Fruit fly (Drosophila melanogaster) whole organism, embryonic: ENCODE data around the gene CG8051.

ENCODE experiments used
- Antp ChIP-seq: fragments of 200-800 bp; sonication (Bioruptor generic); optimal IDR thresholded peaks from 3 replicates; lab custom pipeline; 2016; ENCODE audit warnings: missing biosample characterization, missing genetic modification characterization
- Awh ChIP-seq: fragments of 200-800 bp; sonication (Bioruptor generic); IDR thresholded peaks from 2 replicates; pipeline ENCODE4, ENCODE4 v1.3.6; 2022; ENCODE audit warnings: missing biosample characterization, missing genetic modification characterization
- CG1024 ChIP-seq: fragments of 200-800 bp; sonication (Bioruptor generic); IDR thresholded peaks from 2 replicates; pipeline ENCODE4 v1.3.6; 2022; ENCODE audit warnings: missing biosample characterization, missing genetic modification characterization
- CG10366 ChIP-seq: fragments of 200-800 bp; sonication (Bioruptor generic); IDR thresholded peaks from 2 replicates; pipeline ENCODE4 v1.3.6; 2022; ENCODE audit warnings: missing biosample characterization, missing genetic modification characterization
- CG10654 ChIP-seq: fragments of 200-800 bp; sonication (Bioruptor generic); optimal IDR thresholded peaks from 2 replicates; lab custom pipeline; 2016; ENCODE audit warnings: missing biosample characterization, missing genetic modification characterization
- CG10959 ChIP-seq: fragments of 200-800 bp; sonication (Bioruptor generic); IDR thresholded peaks from 2 replicates; pipeline ENCODE4 v1.3.6; 2022; ENCODE audit warnings: missing biosample characterization, missing genetic modification characterization
- CG13123 ChIP-seq: fragments of 200-800 bp; sonication (Bioruptor generic); optimal IDR thresholded peaks from 2 replicates; lab custom pipeline; 2016; ENCODE audit warnings: missing biosample characterization, missing genetic modification characterization
- CG15696 ChIP-seq: fragments of 200-800 bp; sonication (Bioruptor generic); optimal IDR thresholded peaks from 2 replicates; lab custom pipeline; 2019; ENCODE audit warnings: missing biosample characterization, mild to moderate bottlenecking, missing genetic modification characterization, moderate library complexity
- CG18764 ChIP-seq: fragments of 200-800 bp; sonication (Bioruptor generic); optimal IDR thresholded peaks from 3 replicates; lab custom pipeline; 2016; ENCODE audit warnings: missing biosample characterization, missing genetic modification characterization
- CG2129 ChIP-seq: fragments of 200-800 bp; sonication (Bioruptor generic); IDR thresholded peaks from 2 replicates; pipeline ENCODE4 v1.3.6; 2022; ENCODE audit warnings: missing biosample characterization, missing genetic modification characterization; ENCODE audit not compliant: partially characterized antibody
- CG31365 ChIP-seq: fragments of 200-800 bp; sonication (Bioruptor generic); optimal IDR thresholded peaks from 2 replicates; lab custom pipeline; 2018; ENCODE audit warnings: missing biosample characterization, mild to moderate bottlenecking, missing genetic modification characterization
- CG4707 ChIP-seq: fragments of 200-800 bp; sonication (Bioruptor generic); optimal IDR thresholded peaks from 2 replicates; lab custom pipeline; 2018; ENCODE audit warnings: missing biosample characterization, mild to moderate bottlenecking, missing genetic modification characterization, moderate library complexity
- CG7357 ChIP-seq: fragments of 200-800 bp; sonication (Bioruptor generic); IDR thresholded peaks from 3 replicates; pipeline ENCODE4 v1.3.6; 2022; ENCODE audit warnings: missing biosample characterization, missing genetic modification characterization
- CG7556 ChIP-seq: fragments of 200-800 bp; sonication (Bioruptor generic); optimal IDR thresholded peaks from 2 replicates; lab custom pipeline; 2017; ENCODE audit warnings: missing biosample characterization, mild to moderate bottlenecking, missing genetic modification characterization
- CG7839 ChIP-seq: fragments of 200-800 bp; sonication (Bioruptor generic); optimal IDR thresholded peaks from 3 replicates; lab custom pipeline; 2018; ENCODE audit warnings: missing biosample characterization, mild to moderate bottlenecking, missing genetic modification characterization, moderate library complexity
- CG8388 ChIP-seq: fragments of 200-800 bp; sonication (Bioruptor generic); optimal IDR thresholded peaks from 2 replicates; lab custom pipeline; 2019; ENCODE audit warnings: missing biosample characterization, mild to moderate bottlenecking, missing genetic modification characterization, moderate library complexity
- CG8478 ChIP-seq: fragments of >200 bp; optimal IDR thresholded peaks from 2 replicates; lab custom pipeline; 2018
- CG9876 ChIP-seq: fragments of 200-800 bp; sonication (Bioruptor generic); optimal IDR thresholded peaks from 2 replicates; lab custom pipeline; 2016; ENCODE audit warnings: missing biosample characterization, missing genetic modification characterization
- D19A ChIP-seq: fragments of 200-800 bp; optimal IDR thresholded peaks from 3 replicates; lab custom pipeline; 2019; ENCODE audit warnings: missing biosample characterization, mild to moderate bottlenecking, missing genetic modification characterization, moderate library complexity
- Doc3 ChIP-seq: fragments of 200-800 bp; sonication (Bioruptor generic); IDR thresholded peaks from 3 replicates; pipeline ENCODE4 v1.3.6; 2022; ENCODE audit warnings: missing biosample characterization, missing genetic modification characterization; ENCODE audit not compliant: partially characterized antibody
- E2f2 ChIP-seq: fragments of 200-800 bp; sonication (Bioruptor generic); IDR thresholded peaks from 2 replicates; pipeline ENCODE4 v1.3.6; 2022; ENCODE audit warnings: missing biosample characterization, missing genetic modification characterization
- Fer2 ChIP-seq: fragments of 200-800 bp; sonication (Bioruptor generic); optimal IDR thresholded peaks from 2 replicates; lab custom pipeline; 2018; ENCODE audit warnings: missing biosample characterization, mild to moderate bottlenecking, missing genetic modification characterization, moderate library complexity
- Fer3 ChIP-seq: fragments of 200-800 bp; sonication (Bioruptor generic); optimal IDR thresholded peaks from 2 replicates; lab custom pipeline; 2018; ENCODE audit warnings: missing biosample characterization, mild to moderate bottlenecking, missing genetic modification characterization, moderate library complexity
- Hr3 ChIP-seq: fragments of 200-800 bp; sonication (Bioruptor generic); optimal IDR thresholded peaks from 3 replicates; lab custom pipeline; 2016; ENCODE audit warnings: missing biosample characterization, missing genetic modification characterization
- Hsf ChIP-seq: fragments of 200-800 bp; sonication (Bioruptor generic); optimal IDR thresholded peaks from 3 replicates; lab custom pipeline; 2016; ENCODE audit warnings: missing biosample characterization, missing genetic modification characterization
- MTF-1 ChIP-seq: fragments of 200-800 bp; sonication (Bioruptor generic); optimal IDR thresholded peaks from 2 replicates; lab custom pipeline; 2018; ENCODE audit warnings: missing biosample characterization, mild to moderate bottlenecking, missing genetic modification characterization, borderline replicate concordance
- Mes4 ChIP-seq: fragments of 200-800 bp; sonication (Bioruptor generic); optimal IDR thresholded peaks from 2 replicates; lab custom pipeline; 2016; ENCODE audit warnings: missing biosample characterization, missing genetic modification characterization
- Ravus ChIP-seq: fragments of 200-800 bp; sonication (Bioruptor generic); IDR thresholded peaks from 2 replicates; pipeline ENCODE4 v1.3.6; 2022; ENCODE audit warnings: missing biosample characterization, missing genetic modification characterization
- Sox100B ChIP-seq: fragments of 200-800 bp; sonication (Bioruptor generic); optimal IDR thresholded peaks from 3 replicates; lab custom pipeline; 2018; ENCODE audit warnings: missing biosample characterization, mild to moderate bottlenecking, missing genetic modification characterization
- Sry-δ ChIP-seq: fragments of 200-800 bp; sonication (Bioruptor generic); optimal IDR thresholded peaks from 2 replicates; lab custom pipeline; 2016; ENCODE audit warnings: missing biosample characterization, missing genetic modification characterization
- bbx ChIP-seq: fragments of 200-800 bp; sonication (Bioruptor generic); IDR thresholded peaks from 2 replicates; pipeline ENCODE4 v1.3.6; 2022; ENCODE audit warnings: missing biosample characterization, missing genetic modification characterization; ENCODE audit not compliant: partially characterized antibody
- corto ChIP-seq: fragments of 200-800 bp; sonication (Bioruptor generic); optimal IDR thresholded peaks from 2 replicates; lab custom pipeline; 2016; ENCODE audit warnings: missing biosample characterization, mild to moderate bottlenecking, missing genetic modification characterization, moderate library complexity
- crc ChIP-seq: fragments of 200-800 bp; sonication (Bioruptor generic); optimal IDR thresholded peaks from 2 replicates; lab custom pipeline; 2016; ENCODE audit warnings: missing biosample characterization, missing genetic modification characterization
- disco-r ChIP-seq: fragments of 200-800 bp; sonication (Bioruptor generic); optimal IDR thresholded peaks from 2 replicates; lab custom pipeline; 2016; ENCODE audit warnings: missing biosample characterization, missing genetic modification characterization
- eve ChIP-seq, 2 experiments: fragments of >200 bp; optimal IDR thresholded peaks; 2 replicates each; lab custom pipeline; 2017; ENCODE audit warnings: missing biosample characterization in 2 of 2, missing genetic modification characterization in 2 of 2
- ftz-f1 ChIP-seq: fragments of 200-800 bp; sonication (Bioruptor generic); optimal IDR thresholded peaks from 2 replicates; lab custom pipeline; 2016; ENCODE audit warnings: missing biosample characterization, missing genetic modification characterization
- inv ChIP-seq: fragments of 200-800 bp; sonication (Bioruptor generic); IDR thresholded peaks from 2 replicates; pipeline ENCODE4 v1.3.6; 2022; ENCODE audit warnings: missing biosample characterization, missing genetic modification characterization; ENCODE audit not compliant: partially characterized antibody
- jigr1 ChIP-seq: fragments of 200-800 bp; sonication (Bioruptor generic); IDR thresholded peaks from 3 replicates; pipeline ENCODE4 v1.3.6; 2022; ENCODE audit warnings: missing biosample characterization, missing genetic modification characterization
- lab ChIP-seq: fragments of 200-800 bp; sonication (Bioruptor generic); optimal IDR thresholded peaks from 3 replicates; lab custom pipeline; 2017; ENCODE audit warnings: missing biosample characterization, missing genetic modification characterization, mild to moderate bottlenecking, moderate library complexity, missing genetic modification reagents
- lilli ChIP-seq: fragments of 200-800 bp; sonication (Bioruptor generic); optimal IDR thresholded peaks from 3 replicates; lab custom pipeline; 2016; ENCODE audit warnings: missing biosample characterization, missing genetic modification characterization
- mam ChIP-seq: fragments of 200-800 bp; sonication (Bioruptor generic); optimal IDR thresholded peaks from 3 replicates; lab custom pipeline; 2016; ENCODE audit warnings: missing biosample characterization, missing genetic modification characterization
- prd ChIP-seq, 3 experiments: fragments of >200 bp in 2 of 3; fragments of 200-800 bp in 1 of 3; sonication (Bioruptor generic) in 1 of 3; optimal IDR thresholded peaks in 2 of 3; IDR thresholded peaks in 1 of 3; 2 replicates in 2 of 3; 3 replicates in 1 of 3; pipeline versions ENCODE4 v1.3.6 to Lab custom; 2017 to 2022; ENCODE audit warnings: missing biosample characterization in 1 of 3, missing genetic modification characterization in 1 of 3
- psq ChIP-seq: fragments of 200-800 bp; sonication (Bioruptor generic); optimal IDR thresholded peaks from 2 replicates; lab custom pipeline; 2017; ENCODE audit warnings: missing biosample characterization, missing genetic modification characterization
- schlank ChIP-seq: fragments of 200-800 bp; sonication (Bioruptor generic); optimal IDR thresholded peaks from 2 replicates; lab custom pipeline; 2018; ENCODE audit warnings: missing biosample characterization, mild to moderate bottlenecking, missing genetic modification characterization
- sens-2 ChIP-seq: fragments of 200-800 bp; sonication (Bioruptor generic); IDR thresholded peaks from 2 replicates; pipeline ENCODE4 v1.3.6; 2022; ENCODE audit warnings: missing biosample characterization, missing genetic modification characterization
- slbo ChIP-seq: fragments of 200-800 bp; sonication (Bioruptor generic); IDR thresholded peaks from 2 replicates; pipeline ENCODE4 v1.3.6; 2022; ENCODE audit warnings: missing biosample characterization, missing genetic modification characterization
- sob ChIP-seq: fragments of 200-800 bp; sonication (Bioruptor generic); IDR thresholded peaks from 2 replicates; pipeline ENCODE4 v1.3.6; 2022; ENCODE audit warnings: missing biosample characterization, missing genetic modification characterization
- sqz ChIP-seq: fragments of 200-800 bp; sonication (Bioruptor generic); optimal IDR thresholded peaks from 3 replicates; lab custom pipeline; 2018; ENCODE audit warnings: missing biosample characterization, mild to moderate bottlenecking, missing genetic modification characterization

Gene CG8051

DNA sequence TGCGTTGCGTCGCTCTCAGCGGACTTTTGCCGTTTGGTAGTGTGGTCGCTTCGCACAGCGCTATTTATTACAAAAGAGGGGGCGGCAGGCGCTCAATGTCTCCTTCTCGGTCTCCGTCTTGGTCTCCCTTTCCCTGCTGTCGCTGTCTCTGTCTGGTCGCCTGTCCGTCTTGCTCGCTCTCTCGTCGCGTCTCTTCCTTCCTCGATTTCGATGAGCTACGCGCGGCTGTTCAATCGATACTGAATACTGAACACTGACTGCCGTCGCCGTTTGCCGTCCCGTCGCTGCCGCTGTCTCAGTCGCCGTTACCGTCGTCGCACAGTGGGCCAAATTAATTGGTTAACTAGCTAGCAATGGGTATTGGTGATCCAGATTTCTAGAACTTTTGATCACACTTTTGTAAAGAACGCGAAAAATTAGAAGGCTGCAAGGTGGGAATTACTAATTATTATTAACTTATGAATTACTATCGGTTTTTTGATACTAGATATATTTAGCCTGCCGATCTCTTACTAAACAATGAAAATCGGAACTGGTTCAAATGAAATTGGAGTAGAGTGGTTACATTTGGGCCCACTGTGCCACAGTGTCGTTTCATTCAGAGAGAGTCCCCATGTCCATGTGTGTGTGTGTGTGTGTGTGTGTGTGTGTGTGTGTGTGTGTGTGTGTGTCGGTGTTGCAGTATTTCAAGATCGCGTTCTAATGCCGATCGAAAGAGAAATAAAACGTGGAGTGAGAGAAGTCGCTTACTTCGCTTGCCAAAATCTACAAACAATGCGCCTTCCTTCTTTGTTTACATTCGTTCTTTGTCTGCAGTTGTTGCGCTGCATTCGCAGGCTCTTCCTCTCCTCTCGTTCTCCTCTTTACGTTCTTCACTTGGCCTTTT lies 9.6 kb downstream of the CG8051 start, which contains the start of gene CG8034 (continued):
- TF ChIP-seq MTF-1 (GFP tag; lab: Kevin White, UChicago) (peak; percentile 84), Mes4 (GFP tag; lab: Kevin White, UChicago) (peak; percentile 95), bbx (0 out of 2 replicates have a peak, but pooled peaks have one; percentile 42), CG7839 (peak; percentile 98), CG10654 (GFP tag; lab: Kevin White, UChicago) (peak; percentile 94), Sry-δ (GFP tag; lab: Kevin White, UChicago) (peak; percentile 57), crc (GFP tag; lab: Kevin White, UChicago) (peak; percentile 90), CG13123 (GFP tag; lab: Kevin White, UChicago) (peak; percentile 80), jigr1 (peak; percentile 92), corto (GFP tag; lab: Kevin White, UChicago) (peak; percentile 93), CG15696 (peak; percentile 96), CG1024 (0 out of 2 replicates have a peak, but pooled peaks have one; percentile 57), CG10366 (GFP tag; lab: Robert Waterston, UW) (peak; percentile 92), Awh (GFP tag; lab: Robert Waterston, UW) (peak; percentile 90), slbo (GFP tag; lab: Robert Waterston, UW) (peak; percentile 94), Fer3 (tag; lab: Kevin White, UChicago) (peak; percentile 96), Doc3 (GFP tag; lab: Robert Waterston, UW) (no peak), CG4707 (GFP tag; lab: Kevin White, UChicago) (peak; percentile 100), lab (peak; percentile 98), CG8478 (lab: Kevin White, UChicago) (no peak), CG9876 (GFP tag; lab: Kevin White, UChicago) (peak; percentile 86), sens-2 (GFP tag; lab: Robert Waterston, UW) (peak; percentile 77), disco-r (GFP tag; lab: Kevin White, UChicago) (peak; percentile 89), CG10959 (GFP tag; lab: Robert Waterston, UW) (peak; percentile 90), psq (GFP tag; lab: Kevin White, UChicago) (peak; percentile 77), inv (GFP tag; lab: Robert Waterston, UW) (peak; percentile 31; the same call in 1 of the 2 replicates), Hsf (GFP tag; lab: Kevin White, UChicago) (peak; percentile 97), eve (GFP tag; optimal IDR thresholded peaks at IDR 0.05; lab: Kevin White, UChicago) (peak; percentile 65 to 97), CG7556 (GFP tag; lab: Kevin White, UChicago) (peak; percentile 98), Sox100B (peak; percentile 98), CG2129 (GFP tag; lab: Robert Waterston, UW) (no peak), Antp (peak; percentile 94), sob (GFP tag; lab: Robert Waterston, UW) (peak; percentile 95), schlank (peak; percentile 95), Ravus (GFP tag; lab: Robert Waterston, UW) (peak; percentile 71), sqz (GFP tag; lab: Kevin White, UChicago) (peak; percentile 95), mam (GFP tag; lab: Kevin White, UChicago) (peak; percentile 97), CG18764 (GFP tag; lab: Kevin White, UChicago) (peak; percentile 89), CG31365 (tag; lab: Kevin White, UChicago) (peak; percentile 81), D19A (tag; lab: Kevin White, UChicago) (peak; percentile 94), E2f2 (peak; percentile 80), ftz-f1 (GFP tag; lab: Kevin White, UChicago) (peak; percentile 79), lilli (GFP tag; lab: Kevin White, UChicago) (peak; percentile 98), Hr3 (GFP tag; lab: Kevin White, UChicago) (peak; percentile 95), Fer2 (peak; percentile 95), CG7357 (GFP tag; lab: Robert Waterston, UW) (peak; percentile 92), CG8388 (peak; percentile 95), prd (optimal IDR thresholded peaks at IDR 0.05; lab: Kevin White, UChicago) (no peak), prd (GFP tag; IDR thresholded peaks at IDR 0.05; lab: Robert Waterston, UW) (peak; percentile 97)
